Worm (Caenorhabditis elegans): ENCODE measurements around the gene qdpr-1.

DNA sequence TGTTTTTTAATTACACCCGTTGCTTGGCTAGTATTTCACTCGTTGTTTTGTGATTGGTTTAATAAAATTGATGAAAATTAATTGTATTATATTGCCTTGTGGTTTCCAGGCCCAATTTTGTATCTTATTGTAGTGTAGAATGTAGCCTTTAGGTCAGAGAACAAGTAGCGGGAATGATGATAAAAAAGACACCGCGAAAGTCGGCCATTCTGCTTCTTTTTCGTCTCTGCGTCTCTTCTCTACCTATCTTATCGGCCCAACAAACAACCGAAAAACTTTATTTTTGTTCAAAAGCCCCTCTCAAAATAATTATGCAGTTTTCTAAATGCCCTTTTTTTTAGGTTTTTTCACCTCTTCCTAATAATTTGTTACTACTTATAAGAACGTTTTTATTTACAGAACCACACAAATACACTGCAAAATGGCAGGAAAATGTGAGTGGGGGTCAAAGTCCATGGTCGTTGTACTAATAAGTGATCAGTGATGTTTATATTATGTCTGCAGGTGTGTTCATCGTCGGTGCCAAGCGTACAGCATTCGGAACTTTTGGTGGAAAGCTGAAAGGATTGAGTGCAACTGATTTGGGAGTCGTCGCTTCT lies 49.1 kb upstream of the qdpr-1 start, which contains the start of gene acaa-2:
- TF ChIP-seq alr-1 (tag; optimal IDR thresholded peaks at IDR 0.05), result no peak
- no peak for TF ChIP-seq nhr-12 (tag; optimal IDR thresholded peaks at IDR 0.05)
- TF ChIP-seq ztf-11 (tag; optimal IDR thresholded peaks at IDR 0.05), result no peak
- TF ChIP-seq fos-1 (tag; optimal IDR thresholded peaks at IDR 0.05), result peak; percentile 45
- no peak for TF ChIP-seq ama-1 (optimal IDR thresholded peaks at IDR 0.05)
- TF ChIP-seq unc-62 (GFP tag; optimal IDR thresholded peaks at IDR 0.05), result no peak
